Worm (Caenorhabditis elegans) whole organism, late embryonic: ENCODE results near the gene rpt-4.

Experiments used
- C38D4.7 ChIP-seq: fragments of 200-800 bp; sonication (Bioruptor generic); optimal IDR thresholded peaks from 2 replicates; lab custom pipeline; 2018; ENCODE audit warnings: mild to moderate bottlenecking, missing genetic modification characterization, moderate library complexity, missing compliant biosample characterization
- hlh-15 ChIP-seq: sonication (generic microtip); optimal IDR thresholded peaks from 2 replicates; lab custom pipeline; 2016; ENCODE audit warnings: missing genetic modification characterization, missing compliant biosample characterization
- pag-3 ChIP-seq: sonication (generic microtip); optimal IDR thresholded peaks from 2 replicates; lab custom pipeline; 2016; ENCODE audit warnings: missing compliant biosample characterization, missing genetic modification characterization, borderline replicate concordance
- sox-4 ChIP-seq: sonication (generic microtip); optimal IDR thresholded peaks from 2 replicates; lab custom pipeline; 2017; ENCODE audit warnings: mild to moderate bottlenecking, missing genetic modification characterization, inconsistent platforms, missing compliant biosample characterization
- tbx-2 ChIP-seq: sonication (generic microtip); optimal IDR thresholded peaks from 2 replicates; lab custom pipeline; 2016; ENCODE audit warnings: missing genetic modification characterization, missing compliant biosample characterization
- unc-3 ChIP-seq, 2 experiments: fragments of 200-800 bp in 1 of 2; sonication (Bioruptor generic) in 1 of 2; sonication (generic microtip) in 1 of 2; conservative IDR thresholded peaks in 1 of 2; optimal IDR thresholded peaks in 1 of 2; 2 replicates each; pipeline versions ENCODE4 v1.3.6 to Lab custom; 2016 to 2022; ENCODE audit warnings: missing compliant biosample characterization in 2 of 2, missing genetic modification characterization in 2 of 2, missing genetic modification reagents in 1 of 2
- unc-86 ChIP-seq: sonication (generic microtip); optimal IDR thresholded peaks from 2 replicates; lab custom pipeline; 2016; ENCODE audit warnings: missing genetic modification characterization, missing compliant biosample characterization

DNA sequence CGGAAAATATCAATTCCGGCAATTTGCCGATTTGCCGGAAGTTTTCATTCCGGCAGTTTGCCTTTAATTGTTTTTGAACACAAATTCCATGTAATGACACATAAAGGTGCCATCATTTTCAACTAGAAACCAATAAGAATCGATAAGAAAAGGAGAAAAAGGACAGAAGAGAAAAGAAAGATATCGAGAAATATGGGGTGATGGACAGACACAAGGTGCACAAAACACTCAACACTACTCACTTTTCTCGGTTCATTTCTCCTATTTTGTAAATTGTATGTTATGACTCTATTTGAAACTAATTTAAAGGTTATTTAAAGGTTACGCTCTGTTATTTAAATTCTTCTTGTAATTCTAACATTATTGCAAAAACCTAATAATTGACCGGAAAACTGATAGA, 4.8 kb upstream of the rpt-4 start:
- no peak for TF ChIP-seq unc-3 (GFP tag; conservative IDR thresholded peaks at IDR 0.05; lab: Robert Waterston, UW)
- TF ChIP-seq unc-3 (tag; optimal IDR thresholded peaks at IDR 0.05; lab: Kevin White, UChicago), result no peak
- no peak for TF ChIP-seq hlh-15
- no peak for TF ChIP-seq tbx-2 (tag; lab: Kevin White, UChicago)
- no peak for TF ChIP-seq unc-86 (tag; lab: Kevin White, UChicago)
- TF ChIP-seq C38D4.7, result no peak
- TF ChIP-seq pag-3, result no peak
- no peak for TF ChIP-seq sox-4 (tag; lab: Kevin White, UChicago)
